Worm (Caenorhabditis elegans) whole organism, L1 larva: ENCODE measurements around the gene Y41E3.19.
A peak's percentile ranks its signal among the peaks of the same experiment; 100 is the strongest.

Source experiments
- C04F5.9 ChIP-seq: sonication (generic microtip); optimal IDR thresholded peaks from 2 replicates; lab custom pipeline; 2016; ENCODE audit warnings: missing genetic modification characterization, missing compliant biosample characterization
- ama-1 ChIP-seq: fragments of 150-350 bp; optimal IDR thresholded peaks from 2 replicates; lab custom pipeline; 2014
- lin-13 ChIP-seq: fragments of 150-350 bp; optimal IDR thresholded peaks from 2 replicates; lab custom pipeline; 2014; ENCODE audit warnings: missing biosample characterization, missing genetic modification reagents, missing genetic modification characterization
- lin-39 ChIP-seq: fragments of 150-350 bp; optimal IDR thresholded peaks from 2 replicates; lab custom pipeline; 2014; ENCODE audit warnings: missing biosample characterization, missing genetic modification reagents, missing genetic modification characterization
- mdl-1 ChIP-seq, 2 experiments: fragments of 150-350 bp; optimal IDR thresholded peaks; 2 replicates each; lab custom pipeline; 2014 to 2017; ENCODE audit warnings: missing biosample characterization in 2 of 2, missing genetic modification characterization in 2 of 2, inconsistent platforms in 1 of 2
- nhr-237 ChIP-seq: fragments of 150-350 bp; optimal IDR thresholded peaks from 2 replicates; lab custom pipeline; 2014; ENCODE audit warnings: missing biosample characterization, missing genetic modification characterization
- nhr-28 ChIP-seq: fragments of 150-350 bp; optimal IDR thresholded peaks from 2 replicates; lab custom pipeline; 2014; ENCODE audit warnings: missing biosample characterization, missing genetic modification characterization
- nhr-76 ChIP-seq: sonication (generic microtip); optimal IDR thresholded peaks from 2 replicates; lab custom pipeline; 2017; ENCODE audit warnings: missing biosample characterization, missing genetic modification characterization
- snpc-4 ChIP-seq: fragments of 150-350 bp; optimal IDR thresholded peaks from 2 replicates; lab custom pipeline; 2014; ENCODE audit warnings: missing biosample characterization, missing genetic modification characterization
- ztf-11 ChIP-seq, 2 experiments: sonication (generic microtip); optimal IDR thresholded peaks; 2 replicates each; lab custom pipeline; 2016 to 2017; ENCODE audit warnings: missing genetic modification characterization in 2 of 2, missing biosample characterization in 1 of 2, missing compliant biosample characterization in 1 of 2

- no peak for TF ChIP-seq nhr-76 (tag; lab: Kevin White, UChicago)
- no peak for TF ChIP-seq lin-13 (GFP tag; lab: Kevin White, UChicago)
- no peak for TF ChIP-seq snpc-4 (tag; lab: Kevin White, UChicago)
- no peak for TF ChIP-seq ama-1 (lab: Kevin White, UChicago)
- no peak for TF ChIP-seq nhr-28 (tag; lab: Kevin White, UChicago)
- peak in 1 of 2 experiments; percentile 43 for TF ChIP-seq mdl-1 (tag; optimal IDR thresholded peaks at IDR 0.05; lab: Kevin White, UChicago)
- no peak for TF ChIP-seq C04F5.9 (tag; lab: Kevin White, UChicago)
- no peak for TF ChIP-seq ztf-11 (tag; optimal IDR thresholded peaks at IDR 0.05; lab: Kevin White, UChicago)
- TF ChIP-seq nhr-237 (tag; lab: Kevin White, UChicago): no peak
- TF ChIP-seq lin-39 (tag; lab: Kevin White, UChicago): no peak
Measured at ce11 chrIV:15028891-15029290, 27.0 kb upstream of the Y41E3.19 start, which contains the start of gene Y41E3.8.
